Fruit fly (Drosophila melanogaster) whole organism, pupa: ENCODE data around the gene CG33995.
A peak's percentile ranks its signal among the peaks of the same experiment; 100 is the strongest.

ENCODE experiments used
- CG10348 ChIP-seq: fragments of 200-800 bp; sonication (Bioruptor generic); IDR thresholded peaks from 2 replicates; pipeline ENCODE4 v1.3.6; 2022; ENCODE audit warnings: missing biosample characterization, missing genetic modification characterization
- CG12605 ChIP-seq: fragments of 200-800 bp; sonication (Bioruptor generic); IDR thresholded peaks from 2 replicates; pipeline ENCODE4 v1.3.6; 2022; ENCODE audit warnings: missing biosample characterization, missing genetic modification characterization
- CG13204 ChIP-seq: fragments of 200-800 bp; sonication (Bioruptor generic); optimal IDR thresholded peaks from 2 replicates; lab custom pipeline; 2018; ENCODE audit warnings: missing biosample characterization, mild to moderate bottlenecking, missing genetic modification characterization, moderate library complexity
- CG14655 ChIP-seq: fragments of 200-800 bp; sonication (Bioruptor generic); optimal IDR thresholded peaks from 3 replicates; lab custom pipeline; 2017; ENCODE audit warnings: mild to moderate bottlenecking, missing biosample characterization, missing genetic modification reagents, missing genetic modification characterization
- CG15710 ChIP-seq: fragments of 200-800 bp; sonication (Bioruptor generic); optimal IDR thresholded peaks from 2 replicates; lab custom pipeline; 2018; ENCODE audit warnings: missing biosample characterization, mild to moderate bottlenecking, missing genetic modification characterization, moderate library complexity
- CG17806 ChIP-seq: fragments of 200-800 bp; sonication (Bioruptor generic); optimal IDR thresholded peaks from 2 replicates; lab custom pipeline; 2018; ENCODE audit warnings: missing biosample characterization, mild to moderate bottlenecking, missing genetic modification characterization, moderate library complexity
- CG32121 ChIP-seq: fragments of 200-800 bp; sonication (Bioruptor generic); IDR thresholded peaks from 2 replicates; pipeline ENCODE4 v1.3.6; 2022; ENCODE audit warnings: missing biosample characterization, missing genetic modification characterization
- CG34367 ChIP-seq: fragments of 200-800 bp; sonication (Bioruptor generic); optimal IDR thresholded peaks from 2 replicates; lab custom pipeline; 2018; ENCODE audit warnings: missing biosample characterization, mild to moderate bottlenecking, missing genetic modification characterization
- CG4496 ChIP-seq: fragments of 200-800 bp; sonication (Bioruptor generic); IDR thresholded peaks from 3 replicates; pipeline ENCODE4 v1.3.6; 2022; ENCODE audit warnings: missing biosample characterization, missing genetic modification characterization
- CG8159 ChIP-seq: fragments of 200-800 bp; sonication (Bioruptor generic); optimal IDR thresholded peaks from 3 replicates; lab custom pipeline; 2018; ENCODE audit warnings: missing biosample characterization, mild to moderate bottlenecking, missing genetic modification characterization, moderate library complexity
- CG9948 ChIP-seq: fragments of 200-800 bp; sonication (Bioruptor generic); optimal IDR thresholded peaks from 2 replicates; lab custom pipeline; 2018; ENCODE audit warnings: missing biosample characterization, mild to moderate bottlenecking, missing genetic modification characterization, moderate library complexity
- D1 ChIP-seq: fragments of 200-800 bp; sonication (Bioruptor generic); optimal IDR thresholded peaks from 2 replicates; lab custom pipeline; 2018; ENCODE audit warnings: missing biosample characterization, mild to moderate bottlenecking, missing genetic modification characterization, moderate library complexity
- EcR ChIP-seq: fragments of 200-800 bp; sonication (Bioruptor generic); optimal IDR thresholded peaks from 3 replicates; lab custom pipeline; 2019; ENCODE audit warnings: missing biosample characterization, missing genetic modification characterization, mild to moderate bottlenecking, moderate library complexity, missing genetic modification reagents
- Ets98B ChIP-seq: fragments of 200-800 bp; sonication (Bioruptor generic); IDR thresholded peaks from 2 replicates; pipeline ENCODE4 v1.3.6; 2022; ENCODE audit warnings: missing biosample characterization, missing genetic modification characterization
- Pif1A ChIP-seq: fragments of 200-800 bp; sonication (Bioruptor generic); optimal IDR thresholded peaks from 3 replicates; lab custom pipeline; 2016; ENCODE audit warnings: missing biosample characterization, missing genetic modification characterization
- Pif1B ChIP-seq: fragments of 200-800 bp; sonication (Bioruptor generic); optimal IDR thresholded peaks from 3 replicates; lab custom pipeline; 2016; ENCODE audit warnings: missing biosample characterization, missing genetic modification characterization
- Snoo ChIP-seq: fragments of 200-800 bp; sonication (Bioruptor generic); optimal IDR thresholded peaks from 3 replicates; lab custom pipeline; 2017; ENCODE audit warnings: missing biosample characterization, mild to moderate bottlenecking, missing genetic modification characterization, inconsistent platforms
- fd96Ca ChIP-seq: fragments of 200-800 bp; sonication (Bioruptor generic); IDR thresholded peaks from 3 replicates; pipeline ENCODE4 v1.3.6; 2022; ENCODE audit warnings: missing biosample characterization, missing genetic modification characterization
- gl ChIP-seq: fragments of 200-800 bp; sonication (Bioruptor generic); optimal IDR thresholded peaks from 2 replicates; lab custom pipeline; 2018; ENCODE audit warnings: missing biosample characterization, mild to moderate bottlenecking, missing genetic modification characterization
- rn ChIP-seq: fragments of 200-800 bp; sonication (Bioruptor generic); IDR thresholded peaks from 2 replicates; pipeline ENCODE4 v1.3.6; 2022; ENCODE audit warnings: missing biosample characterization, missing genetic modification characterization

The CG33995 gene

dm6 chr2L:5092992-5093695, 50.1 kb downstream of the CG33995 start, which contains the start of gene Pgant5:
Gene Pgant5 (minus strand): TSS chr2L:5093592.
- no peak for TF ChIP-seq CG17806 (tag; lab: Kevin White, UChicago)
- TF ChIP-seq CG15710 (tag; lab: Kevin White, UChicago): peak; percentile 7
- TF ChIP-seq gl: no peak
- TF ChIP-seq CG32121 (GFP tag; lab: Robert Waterston, UW): no peak
- no peak for TF ChIP-seq CG12605 (GFP tag; lab: Robert Waterston, UW)
- no peak for TF ChIP-seq CG8159
- TF ChIP-seq Pif1A (GFP tag; lab: Kevin White, UChicago): peak; percentile 42
- TF ChIP-seq CG14655 (GFP tag; lab: Kevin White, UChicago): no peak
- no peak for TF ChIP-seq CG10348
- TF ChIP-seq CG9948: no peak
- TF ChIP-seq CG13204 (GFP tag; lab: Kevin White, UChicago): peak; percentile 34
- peak; percentile 24; the same call in 1 of the 2 replicates for TF ChIP-seq Ets98B (GFP tag; lab: Robert Waterston, UW)
- peak; percentile 30; the same call in 1 of the 3 replicates for TF ChIP-seq fd96Ca (GFP tag; lab: Robert Waterston, UW)
- no peak for TF ChIP-seq rn (GFP tag; lab: Robert Waterston, UW)
- TF ChIP-seq D1 (tag; lab: Kevin White, UChicago): peak; percentile 6
- peak; percentile 53; the same call in 1 of the 3 replicates for TF ChIP-seq CG4496 (GFP tag; lab: Robert Waterston, UW)
- TF ChIP-seq EcR (GFP tag; lab: Kevin White, UChicago): peak; percentile 39
- TF ChIP-seq, all 21 proteins: peak for 8

dm6 chr2L:5093772-5094350, 50.8 kb downstream of the CG33995 start, which contains the start of gene CG5828:
Gene CG5828 (plus strand): TSS chr2L:5093976.
- TF ChIP-seq Pif1B (GFP tag; lab: Kevin White, UChicago) (no peak), CG10348 (no peak), D1 (tag; lab: Kevin White, UChicago) (no peak), CG13204 (GFP tag; lab: Kevin White, UChicago) (no peak), fd96Ca (GFP tag; lab: Robert Waterston, UW) (no peak), CG14655 (GFP tag; lab: Kevin White, UChicago) (no peak)

- no peak for TF ChIP-seq CG14655 (GFP tag; lab: Kevin White, UChicago)
- TF ChIP-seq D1 (tag; lab: Kevin White, UChicago): no peak
- no peak for TF ChIP-seq Pif1A (GFP tag; lab: Kevin White, UChicago)
- peak; percentile 69 for TF ChIP-seq EcR (GFP tag; lab: Kevin White, UChicago)
- TF ChIP-seq fd96Ca (GFP tag; lab: Robert Waterston, UW): no peak
- no peak for TF ChIP-seq Snoo (tag; lab: Kevin White, UChicago)
- no peak for TF ChIP-seq CG34367 (tag; lab: Kevin White, UChicago)
Measured at dm6 chr2L:5095350-5095962, 52.4 kb downstream of the CG33995 start.

dm6 chr2L:5096222-5096621, 53.2 kb downstream of the CG33995 start, which contains the start of gene CG4230:
Gene CG4230 (plus strand): TSS chr2L:5096227.
- TF ChIP-seq CG9948: no peak
- no peak for TF ChIP-seq Ets98B (GFP tag; lab: Robert Waterston, UW)
- TF ChIP-seq Pif1A (GFP tag; lab: Kevin White, UChicago): no peak

dm6 chr2L:5096761-5097160, 53.7 kb downstream of the CG33995 start:
- no peak for TF ChIP-seq CG14655 (GFP tag; lab: Kevin White, UChicago)
- TF ChIP-seq Ets98B (GFP tag; lab: Robert Waterston, UW): 0 out of 2 replicates have a peak, but pooled peaks have one; percentile 8
- TF ChIP-seq gl: peak; percentile 5
- TF ChIP-seq Pif1A (GFP tag; lab: Kevin White, UChicago): no peak
- 0 out of 3 replicates have a peak, but pooled peaks have one; percentile 35 for TF ChIP-seq CG4496 (GFP tag; lab: Robert Waterston, UW)
